Fruit fly (Drosophila melanogaster) Kc167 (cell line): ENCODE measurements around the gene Atu.

Experiments used
- Myc ChIP-seq: fragments of >200 bp; optimal IDR thresholded peaks from 2 replicates; lab custom pipeline; 2017; ENCODE audit warnings: missing external identifiers
- insv ChIP-seq: fragments of >200 bp; optimal IDR thresholded peaks from 3 replicates; lab custom pipeline; 2018; ENCODE audit warnings: missing external identifiers
- psq ChIP-seq: fragments of >200 bp; optimal IDR thresholded peaks from 2 replicates; lab custom pipeline; 2017; ENCODE audit warnings: missing external identifiers

- no peak for TF ChIP-seq insv (lab: Kevin White, UChicago)
- no peak for TF ChIP-seq Myc (lab: Kevin White, UChicago)
- no peak for TF ChIP-seq psq (lab: Kevin White, UChicago)
These were observed 41.4 kb upstream of the Atu start for dm6 chr3R:5571756-5572155.
